Fruit fly (Drosophila melanogaster) whole organism, embryonic: Measurements from ENCODE around the gene Ilp7.

Experiments
- CG11456 ChIP-seq: fragments of 200-800 bp; sonication (Bioruptor generic); IDR thresholded peaks from 3 replicates; pipeline ENCODE4 v1.3.6; 2022; ENCODE audit warnings: missing biosample characterization, missing genetic modification characterization
- CG11695 ChIP-seq: fragments of 200-800 bp; sonication (Bioruptor generic); IDR thresholded peaks from 3 replicates; pipeline ENCODE4 v1.3.6; 2022; ENCODE audit warnings: missing biosample characterization, missing genetic modification characterization
- CG12104 ChIP-seq: fragments of 200-800 bp; sonication (Bioruptor generic); optimal IDR thresholded peaks from 3 replicates; lab custom pipeline; 2016; ENCODE audit warnings: missing biosample characterization, missing genetic modification characterization
- CG12236 ChIP-seq: fragments of 200-800 bp; sonication (Bioruptor generic); optimal IDR thresholded peaks from 2 replicates; lab custom pipeline; 2016; ENCODE audit warnings: missing biosample characterization, missing genetic modification characterization
- CG12299 ChIP-seq: fragments of 200-800 bp; sonication (Bioruptor generic); optimal IDR thresholded peaks from 2 replicates; lab custom pipeline; 2018; ENCODE audit warnings: missing biosample characterization, mild to moderate bottlenecking, missing genetic modification characterization
- CG13296 ChIP-seq: fragments of 200-800 bp; sonication (Bioruptor generic); optimal IDR thresholded peaks from 3 replicates; lab custom pipeline; 2018; ENCODE audit warnings: missing biosample characterization, mild to moderate bottlenecking, missing genetic modification characterization
- CG15601 ChIP-seq: fragments of 200-800 bp; sonication (Bioruptor generic); optimal IDR thresholded peaks from 3 replicates; lab custom pipeline; 2019; ENCODE audit warnings: missing biosample characterization, mild to moderate bottlenecking, missing genetic modification characterization, moderate library complexity
- CG31365 ChIP-seq: fragments of 200-800 bp; sonication (Bioruptor generic); optimal IDR thresholded peaks from 2 replicates; lab custom pipeline; 2018; ENCODE audit warnings: missing biosample characterization, mild to moderate bottlenecking, missing genetic modification characterization
- CG31441 ChIP-seq: fragments of 200-800 bp; sonication (Bioruptor generic); IDR thresholded peaks from 2 replicates; pipeline ENCODE4 v1.3.6; 2022; ENCODE audit warnings: missing biosample characterization, missing genetic modification characterization
- CG34422 ChIP-seq: fragments of 200-800 bp; sonication (Bioruptor generic); IDR thresholded peaks from 3 replicates; pipeline ENCODE4 v1.3.6; 2022; ENCODE audit warnings: missing biosample characterization, missing genetic modification characterization
- CG4360 ChIP-seq: fragments of 200-800 bp; sonication (Bioruptor generic); IDR thresholded peaks from 2 replicates; pipeline ENCODE4 v1.3.6; 2022; ENCODE audit warnings: missing biosample characterization, missing genetic modification characterization
- CG9876 ChIP-seq: fragments of 200-800 bp; sonication (Bioruptor generic); optimal IDR thresholded peaks from 2 replicates; lab custom pipeline; 2016; ENCODE audit warnings: missing biosample characterization, missing genetic modification characterization
- Ets65A ChIP-seq: fragments of 200-800 bp; sonication (Bioruptor generic); peaks from one replicate; lab custom pipeline; 2016; ENCODE audit warnings: missing biosample characterization, missing genetic modification characterization
- Hmr ChIP-seq: fragments of 200-800 bp; sonication (Bioruptor generic); optimal IDR thresholded peaks from 3 replicates; lab custom pipeline; 2017; ENCODE audit warnings: mild to moderate bottlenecking, missing biosample characterization, missing genetic modification reagents, missing genetic modification characterization
- Meics ChIP-seq: fragments of 200-800 bp; sonication (Bioruptor generic); optimal IDR thresholded peaks from 2 replicates; lab custom pipeline; 2017; ENCODE audit warnings: missing biosample characterization, mild to moderate bottlenecking, missing genetic modification characterization
- Nf-YC ChIP-seq: fragments of 200-800 bp; optimal IDR thresholded peaks from 3 replicates; lab custom pipeline; 2019; ENCODE audit warnings: missing biosample characterization, mild to moderate bottlenecking, missing genetic modification characterization, moderate library complexity
- Oaz ChIP-seq: fragments of 200-800 bp; sonication (Bioruptor generic); IDR thresholded peaks from 2 replicates; pipeline ENCODE4 v1.3.6; 2022; ENCODE audit warnings: missing biosample characterization, missing genetic modification characterization
- Ptx1 ChIP-seq: fragments of 200-800 bp; sonication (Bioruptor generic); IDR thresholded peaks from 2 replicates; pipeline ENCODE4 v1.3.6; 2022; ENCODE audit warnings: missing biosample characterization, missing genetic modification characterization
- Sox102F ChIP-seq: fragments of 200-800 bp; sonication (Bioruptor generic); optimal IDR thresholded peaks from 2 replicates; lab custom pipeline; 2018; ENCODE audit warnings: missing biosample characterization, mild to moderate bottlenecking, missing genetic modification characterization, moderate library complexity
- Sry-β ChIP-seq: fragments of 200-800 bp; sonication (Bioruptor generic); optimal IDR thresholded peaks from 2 replicates; lab custom pipeline; 2018; ENCODE audit warnings: missing biosample characterization, mild to moderate bottlenecking, missing genetic modification characterization, moderate library complexity
- Xbp1 ChIP-seq: fragments of 200-800 bp; sonication (Bioruptor generic); optimal IDR thresholded peaks from 3 replicates; lab custom pipeline; 2016; ENCODE audit warnings: missing biosample characterization, mild to moderate bottlenecking, missing genetic modification characterization
- Xrp1 ChIP-seq: fragments of 200-800 bp; sonication (Bioruptor generic); IDR thresholded peaks from 2 replicates; pipeline ENCODE4 v1.3.6; 2022; ENCODE audit warnings: missing biosample characterization, missing genetic modification characterization
- abd-A ChIP-seq: fragments of 200-800 bp; sonication (Bioruptor generic); optimal IDR thresholded peaks from 3 replicates; lab custom pipeline; 2019; ENCODE audit warnings: missing biosample characterization, mild to moderate bottlenecking, missing genetic modification characterization, moderate library complexity
- amos ChIP-seq: fragments of 200-800 bp; sonication (Bioruptor generic); IDR thresholded peaks from 2 replicates; pipeline ENCODE4 v1.3.6; 2022; ENCODE audit warnings: missing biosample characterization, missing genetic modification characterization; ENCODE audit not compliant: partially characterized antibody
- bab2 ChIP-seq: fragments of 200-800 bp; sonication (Bioruptor generic); optimal IDR thresholded peaks from 2 replicates; lab custom pipeline; 2016; ENCODE audit warnings: missing biosample characterization, missing genetic modification characterization
- ci ChIP-seq: fragments of 200-800 bp; sonication (Bioruptor generic); IDR thresholded peaks from 3 replicates; pipeline ENCODE4 v1.3.6; 2022; ENCODE audit warnings: missing biosample characterization, missing genetic modification characterization
- eve ChIP-seq, 2 experiments: fragments of >200 bp; optimal IDR thresholded peaks; 2 replicates each; lab custom pipeline; 2017; ENCODE audit warnings: missing biosample characterization in 2 of 2, missing genetic modification characterization in 2 of 2
- gem ChIP-seq: fragments of 200-800 bp; sonication (Bioruptor generic); optimal IDR thresholded peaks from 2 replicates; lab custom pipeline; 2019; ENCODE audit warnings: missing biosample characterization, mild to moderate bottlenecking, missing genetic modification characterization, moderate library complexity
- gsb-n ChIP-seq: fragments of 200-800 bp; sonication (Bioruptor generic); optimal IDR thresholded peaks from 3 replicates; lab custom pipeline; 2018; ENCODE audit warnings: missing biosample characterization, mild to moderate bottlenecking, missing genetic modification characterization
- jumu ChIP-seq: fragments of 200-800 bp; sonication (Bioruptor generic); optimal IDR thresholded peaks from 3 replicates; lab custom pipeline; 2016; ENCODE audit warnings: missing biosample characterization, missing genetic modification characterization
- kay ChIP-seq: fragments of 200-800 bp; sonication (Bioruptor generic); optimal IDR thresholded peaks from 2 replicates; lab custom pipeline; 2016; ENCODE audit warnings: missing biosample characterization, missing genetic modification characterization
- peb ChIP-seq: fragments of 200-800 bp; sonication (Bioruptor generic); IDR thresholded peaks from 2 replicates; pipeline ENCODE4 v1.3.6; 2022; ENCODE audit warnings: missing biosample characterization, missing genetic modification characterization
- phol ChIP-seq: fragments of 200-800 bp; sonication (Bioruptor generic); optimal IDR thresholded peaks from 3 replicates; lab custom pipeline; 2018; ENCODE audit warnings: missing biosample characterization, mild to moderate bottlenecking, missing genetic modification characterization, moderate library complexity
- prd ChIP-seq, 3 experiments: fragments of >200 bp in 2 of 3; fragments of 200-800 bp in 1 of 3; sonication (Bioruptor generic) in 1 of 3; optimal IDR thresholded peaks in 2 of 3; IDR thresholded peaks in 1 of 3; 2 replicates in 2 of 3; 3 replicates in 1 of 3; pipeline versions ENCODE4 v1.3.6 to Lab custom; 2017 to 2022; ENCODE audit warnings: missing biosample characterization in 1 of 3, missing genetic modification characterization in 1 of 3
- ranshi ChIP-seq: fragments of 200-800 bp; sonication (Bioruptor generic); IDR thresholded peaks from 2 replicates; pipeline ENCODE4 v1.3.6; 2022; ENCODE audit warnings: missing biosample characterization, missing genetic modification characterization
- ro ChIP-seq: fragments of 200-800 bp; sonication (Bioruptor generic); IDR thresholded peaks from 2 replicates; pipeline ENCODE4 v1.3.6; 2022; ENCODE audit warnings: missing biosample characterization, missing genetic modification characterization
- sd ChIP-seq: fragments of 200-800 bp; sonication (Bioruptor generic); optimal IDR thresholded peaks from 3 replicates; lab custom pipeline; 2018; ENCODE audit warnings: missing biosample characterization, mild to moderate bottlenecking, missing genetic modification characterization, moderate library complexity
- slbo ChIP-seq: fragments of 200-800 bp; sonication (Bioruptor generic); IDR thresholded peaks from 2 replicates; pipeline ENCODE4 v1.3.6; 2022; ENCODE audit warnings: missing biosample characterization, missing genetic modification characterization
- so ChIP-seq: fragments of 200-800 bp; sonication (Bioruptor generic); IDR thresholded peaks from 3 replicates; pipeline ENCODE4 v1.3.6; 2022; ENCODE audit warnings: missing biosample characterization, missing genetic modification characterization
- ssp ChIP-seq: fragments of 200-800 bp; sonication (Bioruptor generic); IDR thresholded peaks from 2 replicates; pipeline ENCODE4 v1.3.6; 2022; ENCODE audit warnings: missing biosample characterization, missing genetic modification characterization
- tin ChIP-seq: fragments of 200-800 bp; sonication (Bioruptor generic); optimal IDR thresholded peaks from 3 replicates; lab custom pipeline; 2016; ENCODE audit warnings: missing biosample characterization, missing genetic modification characterization

Ilp7 gene

DNA sequence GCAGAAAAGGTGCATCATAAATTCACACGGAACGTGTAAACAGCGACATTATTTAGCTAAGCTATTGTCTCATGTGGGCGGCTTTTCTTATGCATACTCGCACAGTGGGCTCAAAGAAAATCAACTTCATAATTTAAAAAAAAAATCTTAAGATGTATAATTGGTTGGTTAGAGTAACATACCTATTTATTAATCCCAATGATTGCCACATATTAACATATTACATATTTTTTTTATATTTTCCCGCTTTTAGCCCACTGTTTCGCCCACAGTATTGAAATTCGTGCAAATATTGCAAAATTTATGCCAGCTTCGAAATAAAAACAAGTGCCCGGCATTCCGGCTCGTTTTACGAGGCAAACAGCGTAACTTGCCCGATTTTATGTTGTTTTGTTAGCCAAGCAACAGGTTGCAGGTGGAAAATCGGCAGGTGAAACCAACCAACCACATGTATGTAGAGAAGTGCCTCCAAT lies at the start of gene Ilp7 (continued):
- TF ChIP-seq CG11456 (GFP tag; lab: Robert Waterston, UW), result no peak
- TF ChIP-seq slbo, result peak; percentile 16; the same call in 1 of the 2 replicates
- TF ChIP-seq CG9876 (GFP tag; lab: Kevin White, UChicago), result no peak
- no peak for TF ChIP-seq CG31365 (tag; lab: Kevin White, UChicago)
- TF ChIP-seq Oaz (GFP tag; lab: Robert Waterston, UW), result no peak
- 0 out of 2 replicates have a peak, but pooled peaks have one; percentile 29 for TF ChIP-seq ranshi
- TF ChIP-seq CG31441 (GFP tag; lab: Robert Waterston, UW), result no peak
- no peak for TF ChIP-seq Hmr (GFP tag; lab: Kevin White, UChicago)
- peak; percentile 19; the same call in 1 of the 2 replicates for TF ChIP-seq CG4360 (GFP tag; lab: Robert Waterston, UW)
- TF ChIP-seq CG12299 (tag; lab: Kevin White, UChicago), result no peak
- TF ChIP-seq phol (tag; lab: Kevin White, UChicago), result peak; percentile 17
- TF ChIP-seq sd (tag; lab: Kevin White, UChicago), result no peak
- no peak for TF ChIP-seq eve (GFP tag; optimal IDR thresholded peaks at IDR 0.05; lab: Kevin White, UChicago)
- no peak for TF ChIP-seq peb (GFP tag; lab: Robert Waterston, UW)
- TF ChIP-seq kay (GFP tag; lab: Kevin White, UChicago), result no peak
- no peak for TF ChIP-seq CG13296 (GFP tag; lab: Kevin White, UChicago)
- TF ChIP-seq gsb-n (tag; lab: Kevin White, UChicago), result no peak
- TF ChIP-seq ssp (GFP tag; lab: Robert Waterston, UW), result 0 out of 2 replicates have a peak, but pooled peaks have one; percentile 14
- TF ChIP-seq so (GFP tag; lab: Robert Waterston, UW), result 0 out of 3 replicates have a peak, but pooled peaks have one; percentile 53
- TF ChIP-seq bab2, result no peak
- peak; percentile 21 for TF ChIP-seq tin (GFP tag; lab: Kevin White, UChicago)
- TF ChIP-seq amos (GFP tag; lab: Robert Waterston, UW), result no peak
- no peak for TF ChIP-seq prd (optimal IDR thresholded peaks at IDR 0.05; lab: Kevin White, UChicago)
- TF ChIP-seq prd (GFP tag; IDR thresholded peaks at IDR 0.05; lab: Robert Waterston, UW), result peak; percentile 44; the same call in 2 of the 3 replicates
- TF ChIP-seq CG12104 (GFP tag; lab: Kevin White, UChicago), result no peak
- no peak for TF ChIP-seq Sry-β (GFP tag; lab: Kevin White, UChicago)
- TF ChIP-seq CG12236, result no peak
- no peak for TF ChIP-seq Nf-YC (tag; lab: Kevin White, UChicago)
- TF ChIP-seq abd-A (tag; lab: Kevin White, UChicago), result no peak
- peak; percentile 11 for TF ChIP-seq Meics (GFP tag; lab: Kevin White, UChicago)
- no peak for TF ChIP-seq ro (GFP tag; lab: Robert Waterston, UW)
- peak; percentile 40; the same call in 1 of the 3 replicates for TF ChIP-seq CG11695 (GFP tag; lab: Robert Waterston, UW)
- TF ChIP-seq Ets65A (GFP tag; lab: Kevin White, UChicago), result peak; percentile 44
- no peak for TF ChIP-seq jumu (GFP tag; lab: Kevin White, UChicago)
- peak; percentile 61; the same call in 1 of the 3 replicates for TF ChIP-seq ci
- TF ChIP-seq CG15601 (tag; lab: Kevin White, UChicago), result no peak
- peak; percentile 42 for TF ChIP-seq Ptx1
- peak; percentile 50; the same call in 1 of the 3 replicates for TF ChIP-seq CG34422 (GFP tag; lab: Robert Waterston, UW)
- peak; percentile 4 for TF ChIP-seq Xbp1 (GFP tag; lab: Kevin White, UChicago)
- peak; percentile 34 for TF ChIP-seq Sox102F (GFP tag; lab: Kevin White, UChicago)
- no peak for TF ChIP-seq Xrp1 (GFP tag; lab: Robert Waterston, UW)
- peak; percentile 48 for TF ChIP-seq gem
